Worm (Caenorhabditis elegans): ENCODE data around the gene nhr-63.
A peak's percentile ranks its signal among the peaks of the same experiment; 100 is the strongest.
"Not testable (repeated sequence)": the region's sequence is repeated elsewhere in the genome, so short reads cannot be mapped to it uniquely, and the experiment has no call there.

The nhr-63 gene

DNA sequence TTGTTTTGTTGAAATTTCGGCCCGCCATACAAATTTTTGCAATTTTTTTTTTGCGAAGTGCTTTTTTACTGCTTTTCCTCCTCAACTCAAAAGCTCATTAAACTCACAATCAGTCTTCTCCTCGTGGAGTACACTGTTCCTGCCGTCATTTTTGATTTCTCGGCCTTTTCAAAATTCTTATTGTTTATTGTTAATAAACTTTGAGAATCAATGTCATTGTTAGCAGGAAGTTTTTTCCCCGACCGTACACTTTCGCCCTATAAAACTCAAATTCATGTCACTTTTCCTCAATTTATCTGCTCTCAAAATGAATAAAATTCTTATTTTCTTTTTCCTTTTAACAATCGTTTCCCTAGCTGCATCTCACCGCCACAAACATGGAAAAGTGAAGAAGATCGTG, 26.5 kb upstream of the nhr-63 start, which contains the start of gene clec-232 (continued):
- no peak for TF ChIP-seq ceh-40 (GFP tag; IDR thresholded peaks at IDR 0.05)
- no peak for TF ChIP-seq Y95B8A.8 (GFP tag; IDR thresholded peaks at IDR 0.05)
- TF ChIP-seq hrde-1 (tag; optimal IDR thresholded peaks at IDR 0.05; ENCODE audit: borderline replicate concordance): no peak
- TF ChIP-seq cebp-1 (GFP tag; IDR thresholded peaks at IDR 0.05): no peak
- no peak for TF ChIP-seq cebp-1 (tag; optimal IDR thresholded peaks at IDR 0.05)
- TF ChIP-seq Y79H2A.3 (GFP tag; conservative IDR thresholded peaks at IDR 0.05): no peak

DNA sequence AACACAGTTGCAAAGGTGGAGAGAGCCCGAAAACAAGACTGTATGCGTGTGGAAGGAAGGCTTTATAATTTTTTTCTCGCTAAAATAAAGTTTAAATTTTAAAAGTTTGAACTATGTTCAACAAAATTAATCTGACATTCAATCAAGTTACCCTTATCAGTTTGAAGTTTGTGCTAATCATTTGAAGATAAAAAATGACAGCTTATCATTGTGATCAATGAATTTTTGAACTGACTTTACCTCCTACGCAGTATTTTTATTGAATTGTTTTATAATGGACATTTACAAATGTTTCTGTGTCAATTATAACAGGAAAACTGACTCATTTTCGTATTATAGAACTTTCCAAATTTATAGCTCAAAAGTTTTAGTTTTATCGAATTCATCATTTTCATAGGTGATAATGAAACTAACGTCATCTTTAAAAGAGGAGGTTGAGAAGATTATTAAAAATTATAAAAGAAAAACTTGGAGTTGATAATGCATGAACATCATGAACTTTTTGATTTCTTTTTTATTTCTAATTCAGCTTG, 24.1 kb upstream of the nhr-63 start, which contains the start of gene oac-20:
oac-20 (plus strand) TSS at position 483 of the 533 bp plus-strand sequence.
- TF ChIP-seq atf-7 (tag; optimal IDR thresholded peaks at IDR 0.05): peak; percentile 24
- no peak for TF ChIP-seq hlh-26 (GFP tag; conservative IDR thresholded peaks at IDR 0.05)
- TF ChIP-seq madf-3 (GFP tag; IDR thresholded peaks at IDR 0.05): no peak
- no peak for TF ChIP-seq ztf-22 (GFP tag; optimal IDR thresholded peaks at IDR 0.05)
- TF ChIP-seq repo-1 (tag; optimal IDR thresholded peaks at IDR 0.05): no peak
- TF ChIP-seq dox-1 (GFP tag; IDR thresholded peaks at IDR 0.05): no peak; the same call in 1 of the 2 replicates
- TF ChIP-seq unc-62 (GFP tag; optimal IDR thresholded peaks at IDR 0.05): peak; percentile 95
- TF ChIP-seq nhr-80 (tag; optimal IDR thresholded peaks at IDR 0.05): peak; percentile 78

DNA sequence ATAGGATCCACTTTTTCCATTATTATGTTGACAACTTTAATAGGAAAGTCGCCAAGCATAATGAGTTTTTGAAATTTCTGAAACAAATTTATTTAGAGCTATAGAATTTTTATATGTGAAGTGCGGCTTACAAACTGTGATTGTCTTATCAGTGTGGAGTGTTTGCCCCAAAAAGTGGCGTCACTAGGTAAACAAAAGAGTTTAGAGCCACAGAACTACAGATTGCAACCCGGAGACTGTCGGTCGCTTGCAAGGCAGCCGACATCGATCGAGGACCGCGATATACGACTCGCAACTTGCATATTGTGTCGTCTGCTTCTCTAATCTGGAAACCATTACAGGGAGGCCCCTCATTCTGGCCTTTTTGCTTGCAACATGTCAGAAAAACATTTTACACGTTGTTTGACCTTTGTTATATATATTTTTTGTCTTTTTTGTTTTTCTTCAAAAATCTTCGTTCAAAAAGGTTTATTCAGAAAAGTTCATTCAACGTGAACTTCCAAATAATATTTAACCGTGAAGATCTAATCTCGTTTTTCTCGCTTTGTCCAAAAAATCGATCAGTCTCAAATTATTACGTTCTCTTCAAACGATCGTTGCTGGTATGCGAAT, 19.5 kb upstream of the nhr-63 start, which contains the start of the genes fbxa-99 and F36G9.13:
fbxa-99 (minus strand) TSS at position 122 of the 612 bp plus-strand sequence.
F36G9.13 (plus strand) TSS at position 562 of the 612 bp plus-strand sequence.
- TF ChIP-seq snpc-4 (GFP tag; optimal IDR thresholded peaks at IDR 0.05): no peak
- peak; percentile 77 to 90 (median 81) for TF ChIP-seq snpc-4 (tag; optimal IDR thresholded peaks at IDR 0.05)
- TF ChIP-seq rec-8 (tag; optimal IDR thresholded peaks at IDR 0.05): no peak

DNA sequence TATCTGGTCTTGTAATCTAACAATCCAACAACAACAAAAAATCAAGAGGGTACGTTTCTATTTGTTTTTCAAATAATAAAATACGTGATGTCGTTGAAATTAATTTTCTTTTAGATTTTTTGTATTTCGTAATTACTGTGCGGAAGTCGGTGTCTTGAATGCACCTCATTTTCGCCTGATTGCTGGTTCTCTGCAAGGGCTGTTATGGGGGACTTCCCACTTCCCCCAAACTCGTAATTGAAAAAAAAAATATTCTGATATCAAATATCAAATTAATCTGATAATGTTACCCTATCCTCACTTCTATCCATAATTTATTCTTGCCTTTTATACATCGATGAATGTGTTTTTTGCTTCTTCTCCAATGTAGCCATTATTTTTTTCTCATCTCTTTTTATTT, 14.3 kb upstream of the nhr-63 start, which contains the start of gene F36G9.15:
F36G9.15 (minus strand) TSS at position 101 of the 400 bp plus-strand sequence.
- TF ChIP-seq lsl-1 (GFP tag; optimal IDR thresholded peaks at IDR 0.05): no peak
- TF ChIP-seq dpff-1 (tag; optimal IDR thresholded peaks at IDR 0.05): no peak
- no peak for TF ChIP-seq rcor-1 (GFP tag; IDR thresholded peaks at IDR 0.05)
- no peak for TF ChIP-seq dox-1 (GFP tag; IDR thresholded peaks at IDR 0.05)
- TF ChIP-seq xnd-1 (tag; optimal IDR thresholded peaks at IDR 0.05): no peak
- no peak for TF ChIP-seq bed-1 (GFP tag; IDR thresholded peaks at IDR 0.05)
- no peak for TF ChIP-seq egl-44 (GFP tag; IDR thresholded peaks at IDR 0.05)
- TF ChIP-seq nhr-120 (GFP tag; IDR thresholded peaks at IDR 0.05): no peak
- TF ChIP-seq madf-3 (GFP tag; IDR thresholded peaks at IDR 0.05): no peak
- no peak for TF ChIP-seq ceh-79 (tag; optimal IDR thresholded peaks at IDR 0.05)
- TF ChIP-seq nhr-80 (tag; optimal IDR thresholded peaks at IDR 0.05): no peak
- no peak for TF ChIP-seq hmg-20 (GFP tag; IDR thresholded peaks at IDR 0.05)
- no peak for TF ChIP-seq hsf-1 (GFP tag; IDR thresholded peaks at IDR 0.05)
- TF ChIP-seq mel-28 (tag; optimal IDR thresholded peaks at IDR 0.05; ENCODE audit: borderline replicate concordance): no peak
- TF ChIP-seq madf-6 (GFP tag; IDR thresholded peaks at IDR 0.05): no peak
- no peak for TF ChIP-seq Y56A3A.18 (GFP tag; IDR thresholded peaks at IDR 0.05)

DNA sequence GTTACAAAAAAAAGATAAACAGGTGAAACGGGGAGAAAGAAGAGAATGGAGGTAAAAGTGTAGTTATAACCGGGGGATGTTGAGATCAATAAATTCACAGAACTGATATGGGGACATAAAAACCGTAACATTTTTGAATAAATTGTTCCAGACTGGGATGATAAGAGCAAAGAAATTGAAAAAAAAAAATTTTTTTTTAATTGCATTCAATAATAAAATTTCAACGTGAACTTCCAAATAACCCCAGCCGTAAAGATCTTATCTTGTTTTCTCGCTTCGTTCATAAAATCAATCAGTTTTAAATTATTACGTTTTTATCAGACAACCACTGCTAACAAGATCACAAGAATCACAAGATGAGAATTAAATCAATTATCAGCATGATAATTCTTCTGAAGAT, 10.5 kb upstream of the nhr-63 start, which contains the start of gene C06C6.7:
C06C6.7 (plus strand) TSS at position 301 of the 400 bp plus-strand sequence.
- TF ChIP-seq efl-1 (GFP tag; optimal IDR thresholded peaks at IDR 0.05); F10E7.11 (tag; optimal IDR thresholded peaks at IDR 0.05); ztf-6 (GFP tag; IDR thresholded peaks at IDR 0.05): not testable (repeated sequence)
